2 worm cellular contexts compared by ENCODE assay signal in genomic region chrX:17369514-17369913, ce11.
A peak's percentile ranks its signal among the peaks of the same experiment; 100 is the strongest.
TF ChIP-seq lines count a peak whose summit lies in the region.

No protein-coding gene starts in this region.

TF ChIP-seq in whole organism, L1 larva, 84 proteins besides CTCF, POLR2A, EP300 and RAD21 (continued from another document):
- TF ChIP-seq snu-23 (GFP tag; optimal IDR thresholded peaks at IDR 0.05; lab: Kevin White, UChicago) (peak; percentile 5), blmp-1 (tag; optimal IDR thresholded peaks at IDR 0.05; lab: Kevin White, UChicago) (peak; percentile 55), sup-37 (GFP tag; optimal IDR thresholded peaks at IDR 0.05; lab: Kevin White, UChicago) (no peak), unc-130 (tag; optimal IDR thresholded peaks at IDR 0.05; lab: Kevin White, UChicago) (no peak), C16A3.4 (tag; optimal IDR thresholded peaks at IDR 0.05; lab: Kevin White, UChicago) (no peak), nhr-84 (tag; optimal IDR thresholded peaks at IDR 0.05; lab: Kevin White, UChicago) (no peak), ces-1 (GFP tag; optimal IDR thresholded peaks at IDR 0.05; lab: Kevin White, UChicago) (no peak), hpl-2 (GFP tag; optimal IDR thresholded peaks at IDR 0.05; lab: Kevin White, UChicago) (no peak), unc-98 (GFP tag; IDR thresholded peaks at IDR 0.05; lab: Robert Waterston, UW) (no peak), irx-1 (tag; optimal IDR thresholded peaks at IDR 0.05; lab: Kevin White, UChicago) (no peak), ceh-82 (tag; optimal IDR thresholded peaks at IDR 0.05; lab: Kevin White, UChicago) (peak in 1 of 3 experiments; percentile 14), egl-27 (tag; optimal IDR thresholded peaks at IDR 0.05; lab: Kevin White, UChicago) (no peak), lin-14 (GFP tag; optimal IDR thresholded peaks at IDR 0.05; lab: Kevin White, UChicago) (peak; percentile 40), pqm-1 (tag; optimal IDR thresholded peaks at IDR 0.05; lab: Kevin White, UChicago) (no peak), egl-13 (tag; optimal IDR thresholded peaks at IDR 0.05; lab: Kevin White, UChicago) (no peak), lsy-2 (tag; optimal IDR thresholded peaks at IDR 0.05; lab: Kevin White, UChicago) (no peak), rnt-1 (tag; optimal IDR thresholded peaks at IDR 0.05; lab: Kevin White, UChicago) (no peak), ztf-4 (tag; optimal IDR thresholded peaks at IDR 0.05; lab: Kevin White, UChicago) (no peak), nhr-20 (tag; optimal IDR thresholded peaks at IDR 0.05; lab: Kevin White, UChicago) (peak; percentile 1)

TF ChIP-seq in whole organism, late embryonic, 69 proteins besides CTCF, POLR2A, EP300 and RAD21 (continued from another document):
- no peak for TF ChIP-seq madf-2 (tag; optimal IDR thresholded peaks at IDR 0.05; lab: Kevin White, UChicago)
- TF ChIP-seq pqm-1 (tag; optimal IDR thresholded peaks at IDR 0.05; lab: Kevin White, UChicago): no peak
- no peak for TF ChIP-seq ceh-22 (tag; optimal IDR thresholded peaks at IDR 0.05; lab: Kevin White, UChicago)
- TF ChIP-seq elt-4 (tag; optimal IDR thresholded peaks at IDR 0.05; lab: Kevin White, UChicago): no peak
- TF ChIP-seq unc-86 (tag; optimal IDR thresholded peaks at IDR 0.05; lab: Kevin White, UChicago): no peak
- peak; percentile 49 for TF ChIP-seq hlh-6 (tag; optimal IDR thresholded peaks at IDR 0.05; lab: Kevin White, UChicago)
- TF ChIP-seq tbx-2 (tag; optimal IDR thresholded peaks at IDR 0.05; lab: Kevin White, UChicago): peak; percentile 20
TF ChIP-seq in whole organism, late embryonic: peak in this region for 8.
